Fruit fly (Drosophila melanogaster) whole organism, embryonic: Measurements from ENCODE around the gene CG42232.

Experiments used
- Antp ChIP-seq: fragments of 200-800 bp; sonication (Bioruptor generic); optimal IDR thresholded peaks from 3 replicates; lab custom pipeline; 2016; ENCODE audit warnings: missing biosample characterization, missing genetic modification characterization
- Blimp-1 ChIP-seq: fragments of 200-800 bp; sonication (Bioruptor generic); optimal IDR thresholded peaks from 3 replicates; lab custom pipeline; 2018; ENCODE audit warnings: missing biosample characterization, missing genetic modification characterization, mild to moderate bottlenecking, moderate library complexity, missing genetic modification reagents
- CG10462 ChIP-seq: fragments of 200-800 bp; sonication (Bioruptor generic); optimal IDR thresholded peaks from 2 replicates; lab custom pipeline; 2016; ENCODE audit warnings: missing biosample characterization, missing genetic modification characterization
- CG11398 ChIP-seq: fragments of 200-800 bp; sonication (Bioruptor generic); optimal IDR thresholded peaks from 2 replicates; lab custom pipeline; 2016; ENCODE audit warnings: missing biosample characterization, missing genetic modification characterization
- CG11560 ChIP-seq: fragments of 200-800 bp; sonication (Bioruptor generic); IDR thresholded peaks from 3 replicates; pipeline ENCODE4 v1.3.6; 2022; ENCODE audit warnings: missing biosample characterization, missing genetic modification characterization
- CG11696 ChIP-seq: fragments of 200-800 bp; sonication (Bioruptor generic); IDR thresholded peaks from 2 replicates; pipeline ENCODE4 v1.3.6; 2022; ENCODE audit warnings: missing biosample characterization, missing genetic modification characterization
- CG12236 ChIP-seq: fragments of 200-800 bp; sonication (Bioruptor generic); optimal IDR thresholded peaks from 2 replicates; lab custom pipeline; 2016; ENCODE audit warnings: missing biosample characterization, missing genetic modification characterization
- CG16779 ChIP-seq: fragments of 200-800 bp; sonication (Bioruptor generic); IDR thresholded peaks from 2 replicates; pipeline ENCODE4 v1.3.6; 2022; ENCODE audit warnings: missing biosample characterization, missing genetic modification characterization
- CG16863 ChIP-seq: fragments of 200-800 bp; sonication (Bioruptor generic); optimal IDR thresholded peaks from 3 replicates; lab custom pipeline; 2016; ENCODE audit warnings: missing biosample characterization, missing genetic modification characterization
- CG17359 ChIP-seq: fragments of 200-800 bp; sonication (Bioruptor generic); optimal IDR thresholded peaks from 3 replicates; lab custom pipeline; 2018; ENCODE audit warnings: missing biosample characterization, mild to moderate bottlenecking, missing genetic modification characterization, moderate library complexity
- CG18619 ChIP-seq: fragments of 200-800 bp; sonication (Bioruptor generic); optimal IDR thresholded peaks from 3 replicates; lab custom pipeline; 2017; ENCODE audit warnings: missing biosample characterization, mild to moderate bottlenecking, missing genetic modification characterization
- CG30403 ChIP-seq: fragments of 200-800 bp; sonication (Bioruptor generic); optimal IDR thresholded peaks from 3 replicates; lab custom pipeline; 2016; ENCODE audit warnings: missing biosample characterization, missing genetic modification characterization
- CG3281 ChIP-seq: fragments of 200-800 bp; sonication (Bioruptor generic); optimal IDR thresholded peaks from 3 replicates; lab custom pipeline; 2017; ENCODE audit warnings: missing biosample characterization, mild to moderate bottlenecking, missing genetic modification characterization
- CG33557 ChIP-seq: fragments of 200-800 bp; sonication (Bioruptor generic); optimal IDR thresholded peaks from 2 replicates; lab custom pipeline; 2019; ENCODE audit warnings: missing biosample characterization, mild to moderate bottlenecking, missing genetic modification characterization, moderate library complexity
- CG4730 ChIP-seq: fragments of 200-800 bp; sonication (Bioruptor generic); IDR thresholded peaks from 2 replicates; pipeline ENCODE4 v1.3.6; 2022; ENCODE audit warnings: missing biosample characterization, missing genetic modification characterization
- CG7786 ChIP-seq: fragments of 200-800 bp; sonication (Bioruptor generic); optimal IDR thresholded peaks from 2 replicates; lab custom pipeline; 2016; ENCODE audit warnings: missing biosample characterization, missing genetic modification characterization
- CG8281 ChIP-seq: fragments of 200-800 bp; sonication (Bioruptor generic); optimal IDR thresholded peaks from 2 replicates; lab custom pipeline; 2018; ENCODE audit warnings: missing biosample characterization, mild to moderate bottlenecking, missing genetic modification characterization, moderate library complexity
- CG9215 ChIP-seq: fragments of 200-800 bp; sonication (Bioruptor generic); IDR thresholded peaks from 2 replicates; pipeline ENCODE4 v1.3.6; 2022; ENCODE audit warnings: missing biosample characterization, missing genetic modification characterization
- CG9817 ChIP-seq: fragments of 200-800 bp; sonication (Bioruptor generic); optimal IDR thresholded peaks from 2 replicates; lab custom pipeline; 2018; ENCODE audit warnings: missing biosample characterization, mild to moderate bottlenecking, missing genetic modification characterization, moderate library complexity
- D19B ChIP-seq: fragments of 200-800 bp; sonication (Bioruptor generic); optimal IDR thresholded peaks from 2 replicates; lab custom pipeline; 2017; ENCODE audit warnings: missing biosample characterization, mild to moderate bottlenecking, missing genetic modification characterization
- Dip2 ChIP-seq: fragments of 200-800 bp; sonication (Bioruptor generic); IDR thresholded peaks from 2 replicates; pipeline ENCODE4 v1.3.6; 2022; ENCODE audit warnings: missing biosample characterization, missing genetic modification characterization
- E2f2 ChIP-seq: fragments of 200-800 bp; sonication (Bioruptor generic); IDR thresholded peaks from 2 replicates; pipeline ENCODE4 v1.3.6; 2022; ENCODE audit warnings: missing biosample characterization, missing genetic modification characterization
- ERR ChIP-seq: fragments of 200-800 bp; sonication (Bioruptor generic); optimal IDR thresholded peaks from 2 replicates; lab custom pipeline; 2016; ENCODE audit warnings: missing biosample characterization, missing genetic modification characterization
- Fer1 ChIP-seq: fragments of 200-800 bp; sonication (Bioruptor generic); optimal IDR thresholded peaks from 2 replicates; lab custom pipeline; 2017; ENCODE audit warnings: missing biosample characterization, mild to moderate bottlenecking, missing genetic modification characterization
- Fer2 ChIP-seq: fragments of 200-800 bp; sonication (Bioruptor generic); optimal IDR thresholded peaks from 2 replicates; lab custom pipeline; 2018; ENCODE audit warnings: missing biosample characterization, mild to moderate bottlenecking, missing genetic modification characterization, moderate library complexity
- H15 ChIP-seq: fragments of 200-800 bp; sonication (Bioruptor generic); IDR thresholded peaks from 3 replicates; pipeline ENCODE4 v1.3.6; 2022; ENCODE audit warnings: missing biosample characterization, missing genetic modification characterization
- H2.0 ChIP-seq: fragments of 200-800 bp; sonication (Bioruptor generic); IDR thresholded peaks from 2 replicates; pipeline ENCODE4 v1.3.6; 2022; ENCODE audit warnings: missing biosample characterization, missing genetic modification characterization
- HLHmδ ChIP-seq: fragments of 200-800 bp; sonication (Bioruptor generic); optimal IDR thresholded peaks from 2 replicates; lab custom pipeline; 2018; ENCODE audit warnings: missing biosample characterization, mild to moderate bottlenecking, missing genetic modification characterization, moderate library complexity
- HmgZ ChIP-seq: fragments of 200-800 bp; sonication (Bioruptor generic); optimal IDR thresholded peaks from 2 replicates; lab custom pipeline; 2018; ENCODE audit warnings: missing biosample characterization, mild to moderate bottlenecking, missing genetic modification characterization
- Sox102F ChIP-seq: fragments of 200-800 bp; sonication (Bioruptor generic); optimal IDR thresholded peaks from 2 replicates; lab custom pipeline; 2018; ENCODE audit warnings: missing biosample characterization, mild to moderate bottlenecking, missing genetic modification characterization, moderate library complexity
- Xbp1 ChIP-seq: fragments of 200-800 bp; sonication (Bioruptor generic); optimal IDR thresholded peaks from 3 replicates; lab custom pipeline; 2016; ENCODE audit warnings: missing biosample characterization, mild to moderate bottlenecking, missing genetic modification characterization
- ato ChIP-seq: fragments of 200-800 bp; sonication (Bioruptor generic); IDR thresholded peaks from 2 replicates; pipeline ENCODE4 v1.3.6; 2022; ENCODE audit warnings: missing biosample characterization, missing genetic modification characterization; ENCODE audit not compliant: partially characterized antibody
- az2 ChIP-seq: fragments of 200-800 bp; sonication (Bioruptor generic); optimal IDR thresholded peaks from 3 replicates; lab custom pipeline; 2016; ENCODE audit warnings: missing biosample characterization, missing genetic modification characterization
- bsh ChIP-seq, 2 experiments: fragments of 200-800 bp; sonication (Bioruptor generic); optimal IDR thresholded peaks; 2 replicates each; lab custom pipeline; 2017 to 2018; ENCODE audit warnings: mild to moderate bottlenecking in 2 of 2, missing biosample characterization in 2 of 2, missing genetic modification characterization in 2 of 2, moderate library complexity in 1 of 2
- cg ChIP-seq: fragments of 200-800 bp; sonication (Bioruptor generic); optimal IDR thresholded peaks from 3 replicates; lab custom pipeline; 2019; ENCODE audit warnings: missing biosample characterization, mild to moderate bottlenecking, missing genetic modification characterization, moderate library complexity
- chm ChIP-seq: fragments of 200-800 bp; sonication (Bioruptor generic); IDR thresholded peaks from 2 replicates; pipeline ENCODE4 v1.3.6; 2022; ENCODE audit warnings: missing biosample characterization, missing genetic modification characterization
- danr ChIP-seq: fragments of 200-800 bp; sonication (Bioruptor generic); IDR thresholded peaks from 2 replicates; pipeline ENCODE4 v1.3.6; 2022; ENCODE audit warnings: missing biosample characterization, missing genetic modification characterization
- gcm ChIP-seq: fragments of 200-800 bp; sonication (Bioruptor generic); optimal IDR thresholded peaks from 2 replicates; lab custom pipeline; 2019; ENCODE audit warnings: missing biosample characterization, mild to moderate bottlenecking, missing genetic modification characterization, moderate library complexity
- gsb-n ChIP-seq: fragments of 200-800 bp; sonication (Bioruptor generic); optimal IDR thresholded peaks from 3 replicates; lab custom pipeline; 2018; ENCODE audit warnings: missing biosample characterization, mild to moderate bottlenecking, missing genetic modification characterization
- hth ChIP-seq: fragments of >200 bp; optimal IDR thresholded peaks from 2 replicates; lab custom pipeline; 2017; ENCODE audit warnings: inconsistent platforms
- ken ChIP-seq: fragments of 200-800 bp; sonication (Bioruptor generic); IDR thresholded peaks from 3 replicates; pipeline ENCODE4 v1.3.6; 2022; ENCODE audit warnings: missing biosample characterization, missing genetic modification characterization
- lbe ChIP-seq: fragments of 200-800 bp; sonication (Bioruptor generic); optimal IDR thresholded peaks from 2 replicates; lab custom pipeline; 2016; ENCODE audit warnings: missing biosample characterization, mild to moderate bottlenecking, missing genetic modification characterization
- lmd ChIP-seq: fragments of 200-800 bp; sonication (Bioruptor generic); IDR thresholded peaks from 2 replicates; pipeline ENCODE4 v1.3.6; 2022; ENCODE audit warnings: missing biosample characterization, missing genetic modification characterization
- nmo ChIP-seq: fragments of 200-800 bp; sonication (Bioruptor generic); optimal IDR thresholded peaks from 2 replicates; lab custom pipeline; 2018; ENCODE audit warnings: missing biosample characterization, mild to moderate bottlenecking, missing genetic modification characterization, moderate library complexity
- rib ChIP-seq: fragments of 200-800 bp; sonication (Bioruptor generic); IDR thresholded peaks from 2 replicates; pipeline ENCODE4 v1.3.6; 2022; ENCODE audit warnings: missing biosample characterization, missing genetic modification characterization
- sd ChIP-seq: fragments of 200-800 bp; sonication (Bioruptor generic); optimal IDR thresholded peaks from 3 replicates; lab custom pipeline; 2018; ENCODE audit warnings: missing biosample characterization, mild to moderate bottlenecking, missing genetic modification characterization, moderate library complexity
- tin ChIP-seq: fragments of 200-800 bp; sonication (Bioruptor generic); optimal IDR thresholded peaks from 3 replicates; lab custom pipeline; 2016; ENCODE audit warnings: missing biosample characterization, missing genetic modification characterization
- toy ChIP-seq: fragments of 200-800 bp; sonication (Bioruptor generic); IDR thresholded peaks from 2 replicates; pipeline ENCODE4 v1.3.6; 2022; ENCODE audit warnings: missing biosample characterization, missing genetic modification characterization
- trh ChIP-seq: fragments of 200-800 bp; sonication (Bioruptor generic); optimal IDR thresholded peaks from 2 replicates; lab custom pipeline; 2016; ENCODE audit warnings: missing biosample characterization, missing genetic modification characterization
- twi ChIP-seq: fragments of 200-800 bp; optimal IDR thresholded peaks from 2 replicates; lab custom pipeline; 2019; ENCODE audit warnings: missing biosample characterization, mild to moderate bottlenecking, missing genetic modification characterization, moderate library complexity
- zen2 ChIP-seq: fragments of 200-800 bp; sonication (Bioruptor generic); IDR thresholded peaks from 3 replicates; pipeline ENCODE4 v1.3.6; 2022; ENCODE audit warnings: missing biosample characterization, missing genetic modification characterization; ENCODE audit not compliant: partially characterized antibody

Gene CG42232

DNA sequence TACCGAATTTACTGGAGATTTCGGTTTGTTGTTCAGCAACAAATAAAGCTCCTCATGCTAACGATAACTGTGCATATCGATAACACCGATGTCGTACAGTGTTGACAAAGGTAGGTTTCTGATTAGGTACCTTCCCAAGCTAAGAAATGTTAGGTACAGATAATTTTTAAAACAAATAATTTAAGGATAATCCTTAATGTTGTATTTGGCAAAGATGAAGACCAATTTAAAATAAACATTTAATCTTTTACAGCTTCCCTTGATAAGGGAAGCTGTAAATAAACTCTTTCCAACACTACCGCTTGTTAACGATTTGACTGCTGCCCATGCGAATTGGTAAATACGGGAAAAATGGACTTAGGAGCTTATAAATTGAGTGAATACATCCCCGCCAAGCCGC is 26.5 kb downstream of the CG42232 start, which contains the start of the genes Ttc1 and CG14882 (continued):
- TF ChIP-seq CG9817 (tag; lab: Kevin White, UChicago) (peak; percentile 80), ERR (GFP tag; lab: Kevin White, UChicago) (peak; percentile 79), lbe (peak; percentile 73), CG18619 (GFP tag; lab: Kevin White, UChicago) (peak; percentile 72), CG17359 (tag; lab: Kevin White, UChicago) (peak; percentile 74), CG30403 (peak; percentile 93), gsb-n (tag; lab: Kevin White, UChicago) (peak; percentile 74), twi (peak; percentile 52), ato (GFP tag; lab: Robert Waterston, UW) (no peak; the same call in 1 of the 2 replicates), danr (GFP tag; lab: Robert Waterston, UW) (no peak; the same call in 1 of the 2 replicates), cg (no peak), Antp (GFP tag; lab: Kevin White, UChicago) (peak; percentile 79), CG3281 (GFP tag; lab: Kevin White, UChicago) (peak; percentile 73), H2.0 (GFP tag; lab: Robert Waterston, UW) (peak; percentile 92), Fer2 (tag; lab: Kevin White, UChicago) (peak; percentile 63), chm (GFP tag; lab: Robert Waterston, UW) (peak; percentile 25; the same call in 1 of the 2 replicates), trh (GFP tag; lab: Kevin White, UChicago) (peak; percentile 74), HLHmδ (GFP tag; lab: Kevin White, UChicago) (no peak), rib (GFP tag; lab: Robert Waterston, UW) (peak; percentile 80), toy (GFP tag; lab: Robert Waterston, UW) (0 out of 2 replicates have a peak, but pooled peaks have one; percentile 34), zen2 (GFP tag; lab: Robert Waterston, UW) (no peak; the same call in 2 of the 3 replicates), sd (tag; lab: Kevin White, UChicago) (no peak), bsh (GFP tag; optimal IDR thresholded peaks at IDR 0.05; lab: Kevin White, UChicago) (peak; percentile 45 to 90), H15 (peak; percentile 87), CG10462 (peak; percentile 87), CG11696 (GFP tag; lab: Robert Waterston, UW) (peak; percentile 48), CG11398 (GFP tag; lab: Kevin White, UChicago) (peak; percentile 49), CG11560 (peak; percentile 69; the same call in 2 of the 3 replicates), az2 (peak; percentile 90), E2f2 (GFP tag; lab: Robert Waterston, UW) (peak; percentile 80), CG9215 (GFP tag; lab: Robert Waterston, UW) (no peak; the same call in 1 of the 2 replicates), Blimp-1 (peak; percentile 64), tin (GFP tag; lab: Kevin White, UChicago) (peak; percentile 67), Fer1 (GFP tag; lab: Kevin White, UChicago) (peak; percentile 81), CG16863 (peak; percentile 87), HmgZ (tag; lab: Kevin White, UChicago) (peak; percentile 83), D19B (GFP tag; lab: Kevin White, UChicago) (peak; percentile 41), gcm (GFP tag; lab: Kevin White, UChicago) (peak; percentile 76), lmd (GFP tag; lab: Robert Waterston, UW) (peak; percentile 80), Dip2 (GFP tag; lab: Robert Waterston, UW) (no peak), CG16779 (GFP tag; lab: Robert Waterston, UW) (peak; percentile 55), ken (GFP tag; lab: Robert Waterston, UW) (peak; percentile 95), CG12236 (GFP tag; lab: Kevin White, UChicago) (peak; percentile 71), hth (lab: Kevin White, UChicago) (no peak), Xbp1 (peak; percentile 90), CG4730 (GFP tag; lab: Robert Waterston, UW) (peak; percentile 47), Sox102F (GFP tag; lab: Kevin White, UChicago) (no peak), nmo (GFP tag; lab: Kevin White, UChicago) (peak; percentile 81), CG33557 (peak; percentile 66), CG8281 (tag; lab: Kevin White, UChicago) (no peak), CG7786 (GFP tag; lab: Kevin White, UChicago) (peak; percentile 85)
